Worm (Caenorhabditis elegans) whole organism, midembryonic: ENCODE measurements around the gene F46C3.6.

Experiments used
- cog-1 ChIP-seq: sonication (generic microtip); optimal IDR thresholded peaks from 2 replicates; lab custom pipeline; 2016; ENCODE audit warnings: missing genetic modification characterization, missing compliant biosample characterization
- flt-1 ChIP-seq: fragments of 200-800 bp; sonication (Bioruptor generic); IDR thresholded peaks from 2 replicates; pipeline ENCODE4 v1.3.6; 2022; ENCODE audit warnings: missing genetic modification characterization, missing compliant biosample characterization
- med-1 ChIP-seq: sonication (generic microtip); optimal IDR thresholded peaks from 2 replicates; lab custom pipeline; 2017; ENCODE audit warnings: missing genetic modification characterization, mild to moderate bottlenecking, missing compliant biosample characterization, antibody characterized with exemption, missing genetic modification reagents; ENCODE audit not compliant: insufficient read depth

- TF ChIP-seq flt-1 (GFP tag; lab: Robert Waterston, UW) (no peak), cog-1 (tag; lab: Kevin White, UChicago) (no peak), med-1 (GFP tag; lab: Kevin White, UChicago) (no peak)
Observed at ce11 chrX:11469600-11469999, 49.7 kb upstream of the F46C3.6 start.
